Worm (Caenorhabditis elegans): Measurements from ENCODE around the gene R02C2.7.
"Not testable (repeated sequence)": the region's sequence is repeated elsewhere in the genome, so short reads cannot be mapped to it uniquely, and the experiment has no call there.

Gene R02C2.7

DNA sequence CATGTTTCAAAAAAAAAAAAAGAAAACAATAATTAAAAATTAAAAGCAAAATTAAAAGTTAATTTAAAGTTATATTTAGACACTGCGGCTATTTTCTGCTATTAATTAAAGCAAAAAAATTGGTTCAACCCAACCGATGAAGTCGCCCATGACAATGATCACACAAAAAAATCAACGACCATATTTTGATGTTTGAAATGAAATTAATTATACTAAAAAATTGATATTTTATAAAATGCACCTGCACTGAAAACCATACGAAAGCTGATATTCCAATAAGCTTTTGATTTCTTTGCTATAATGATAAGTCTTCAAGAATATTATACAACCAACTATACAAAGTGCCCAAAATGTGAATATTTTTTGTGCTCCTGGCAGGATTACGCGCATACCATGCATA is 22.8 kb downstream of the R02C2.7 start, which contains the start of gene srh-80:
TSS of gene srh-80 (plus strand) at position 301 of the 400 bp plus-strand sequence.
- TF ChIP-seq lin-39 (tag; optimal IDR thresholded peaks at IDR 0.05) (no peak), unc-62 (GFP tag; optimal IDR thresholded peaks at IDR 0.05 in 1 of 2) (peak in 1 of 2 experiments; percentile 9), unc-62 (tag; optimal IDR thresholded peaks at IDR 0.05) (no peak), snpc-4 (tag; optimal IDR thresholded peaks at IDR 0.05) (no peak), lin-13 (GFP tag; optimal IDR thresholded peaks at IDR 0.05) (no peak), ZK337.2 (GFP tag; IDR thresholded peaks at IDR 0.05) (no peak), lin-29 (GFP tag; IDR thresholded peaks at IDR 0.05) (no peak)

DNA sequence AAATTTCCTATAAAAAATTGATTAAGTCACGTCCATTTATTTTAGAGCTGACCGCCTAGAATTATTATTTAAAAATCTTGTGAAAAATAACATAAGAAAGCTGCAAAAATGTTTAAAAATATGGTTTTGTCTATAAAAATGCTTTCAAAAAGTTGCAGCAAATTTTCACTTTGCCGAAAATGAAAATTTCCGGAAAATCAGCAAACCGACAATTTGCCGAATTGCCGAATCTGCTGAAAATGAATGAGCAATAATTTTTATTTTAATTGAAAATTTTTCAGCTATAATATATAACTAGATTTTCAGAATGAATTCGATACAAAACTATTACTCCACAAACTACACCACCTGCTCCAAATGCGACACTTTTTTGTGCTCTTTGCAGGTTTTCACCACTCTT is 25.6 kb downstream of the R02C2.7 start, which contains the start of gene srh-78:
TSS of gene srh-78 (plus strand) at position 301 of the 400 bp plus-strand sequence.
- TF ChIP-seq daf-19 (GFP tag; conservative IDR thresholded peaks at IDR 0.05) (no peak), hlh-30 (tag; optimal IDR thresholded peaks at IDR 0.05; ENCODE audit: insufficient read depth) (no peak), lin-13 (GFP tag; optimal IDR thresholded peaks at IDR 0.05) (no peak), hif-1 (tag; optimal IDR thresholded peaks at IDR 0.05) (no peak), sdz-12 (GFP tag; optimal IDR thresholded peaks at IDR 0.05) (no peak), unc-62 (GFP tag; optimal IDR thresholded peaks at IDR 0.05 in 1 of 2) (no peak), unc-62 (tag; optimal IDR thresholded peaks at IDR 0.05) (no peak), mdt-29 (GFP tag; IDR thresholded peaks at IDR 0.05) (no peak), arid-1 (GFP tag; conservative IDR thresholded peaks at IDR 0.05) (no peak), F49E8.2 (tag; optimal IDR thresholded peaks at IDR 0.05; ENCODE audit: borderline replicate concordance) (no peak), ctbp-1 (GFP tag; IDR thresholded peaks at IDR 0.05) (no peak)

DNA sequence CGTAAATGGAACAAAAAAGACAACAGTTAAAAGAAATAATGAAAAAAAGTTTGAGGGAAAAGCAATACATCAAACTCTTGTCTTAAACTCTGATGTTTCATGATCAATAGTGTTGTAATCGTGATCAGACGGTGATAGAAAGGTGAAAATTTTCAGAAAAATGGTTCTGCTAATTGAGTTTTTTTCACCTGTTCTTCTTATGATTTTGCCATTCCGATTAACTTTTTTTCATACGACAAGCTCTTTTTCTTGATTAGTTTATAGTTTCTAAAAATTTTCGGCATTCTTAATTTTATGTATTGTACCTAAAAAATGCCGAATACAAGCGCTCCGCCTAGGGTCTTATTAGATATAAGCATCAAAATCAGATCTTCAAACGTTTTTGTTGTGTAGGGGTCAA is 26.7 kb downstream of the R02C2.7 start:
- TF ChIP-seq dmd-8 (GFP tag; IDR thresholded peaks at IDR 0.05) (no peak), unc-62 (GFP tag; optimal IDR thresholded peaks at IDR 0.05 in 1 of 2) (no peak), unc-62 (tag; optimal IDR thresholded peaks at IDR 0.05) (no peak), vab-7 (GFP tag; IDR thresholded peaks at IDR 0.05) (no peak), arid-1 (GFP tag; conservative IDR thresholded peaks at IDR 0.05) (no peak), cey-2 (tag; optimal IDR thresholded peaks at IDR 0.05; ENCODE audit: borderline replicate concordance, insufficient read depth) (no peak), duxl-1 (tag; optimal IDR thresholded peaks at IDR 0.05; ENCODE audit: poor library complexity) (no peak), lin-1 (GFP tag; IDR thresholded peaks at IDR 0.05) (no peak), Y75B8A.6 (GFP tag; IDR thresholded peaks at IDR 0.05) (no peak), egl-27 (tag; optimal IDR thresholded peaks at IDR 0.05) (no peak), dpl-1 (GFP tag; optimal IDR thresholded peaks at IDR 0.05) (no peak), ztf-11 (tag; optimal IDR thresholded peaks at IDR 0.05) (no peak), lin-13 (GFP tag; optimal IDR thresholded peaks at IDR 0.05) (no peak)

DNA sequence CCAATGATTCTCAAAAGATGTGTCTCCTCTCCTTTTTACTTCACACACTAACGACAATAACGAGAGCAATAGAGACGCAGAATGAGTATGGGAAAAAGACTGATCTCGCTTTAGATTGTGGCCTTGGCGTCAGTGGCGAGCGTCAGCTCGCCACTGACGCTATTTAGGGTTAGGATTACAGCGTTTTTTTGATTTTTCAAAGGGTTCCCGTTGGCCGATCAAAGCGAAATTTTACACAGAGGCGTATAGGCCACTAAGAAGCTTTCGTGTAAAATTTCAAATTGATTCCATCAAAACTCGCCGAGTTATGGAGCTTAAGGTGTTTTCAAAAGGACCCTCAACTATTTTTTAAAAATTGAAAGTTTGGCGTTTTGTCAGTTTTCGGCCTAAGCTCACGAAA is 29.7 kb downstream of the R02C2.7 start, which contains the start of gene DC2.5:
TSS of gene DC2.5 (minus strand) at position 101 of the 400 bp plus-strand sequence.
- not testable (repeated sequence) for TF ChIP-seq ces-1 (GFP tag; optimal IDR thresholded peaks at IDR 0.05); zfp-2 (tag; optimal IDR thresholded peaks at IDR 0.05); ama-1 (optimal IDR thresholded peaks at IDR 0.05)

DNA sequence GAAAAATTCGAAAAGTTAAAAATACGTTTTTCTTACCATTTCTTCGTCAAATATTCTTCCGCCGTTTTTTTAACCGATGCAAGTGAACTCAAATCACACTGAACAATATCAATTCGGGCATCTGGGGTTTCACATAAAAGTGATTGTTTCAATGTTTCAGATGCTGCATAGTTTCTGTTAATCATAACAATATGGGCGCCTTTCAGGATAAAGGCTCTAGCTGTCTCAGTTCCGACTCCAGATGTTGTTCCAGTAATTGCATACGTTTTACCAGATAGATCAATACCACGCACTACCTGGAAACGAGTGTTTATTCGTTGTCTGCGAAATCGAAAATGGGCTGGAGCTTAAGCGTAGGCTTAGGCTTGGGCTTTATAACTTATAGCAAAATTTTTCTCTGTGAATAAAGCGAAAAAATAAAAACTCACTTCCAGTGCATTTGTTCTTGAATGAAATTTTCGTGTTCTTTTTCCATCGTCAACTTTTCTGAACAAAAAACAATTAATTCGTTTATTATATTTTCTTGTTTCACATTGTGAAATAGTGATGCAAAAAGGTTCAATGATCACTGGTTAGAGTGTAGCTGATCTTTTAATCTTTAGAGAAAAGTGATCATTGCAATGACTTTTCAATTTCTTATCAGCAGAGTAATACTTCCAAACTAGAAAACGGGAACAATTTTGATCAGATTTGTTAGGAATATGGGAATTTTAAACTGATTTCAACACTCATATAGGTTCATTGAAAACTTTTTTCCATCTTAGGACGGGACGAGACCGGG is 30.8 kb downstream of the R02C2.7 start:
- TF ChIP-seq ztf-7 (tag; optimal IDR thresholded peaks at IDR 0.05): peak; percentile 50
- no peak for TF ChIP-seq unc-130 (GFP tag; optimal IDR thresholded peaks at IDR 0.05)
- peak; percentile 60 for TF ChIP-seq mep-1 (tag; optimal IDR thresholded peaks at IDR 0.05)
- TF ChIP-seq lsy-2 (tag; optimal IDR thresholded peaks at IDR 0.05): peak in 1 of 2 experiments; percentile 46
- TF ChIP-seq mxl-3 (GFP tag; optimal IDR thresholded peaks at IDR 0.05): no peak
- TF ChIP-seq daf-16 (GFP tag; optimal IDR thresholded peaks at IDR 0.05): no peak
- peak; percentile 70 for TF ChIP-seq daf-16 (tag; optimal IDR thresholded peaks at IDR 0.05)
- peak in 1 of 2 experiments; percentile 37 for TF ChIP-seq unc-62 (GFP tag; optimal IDR thresholded peaks at IDR 0.05 in 1 of 2)
- TF ChIP-seq unc-62 (tag; optimal IDR thresholded peaks at IDR 0.05): no peak
- peak; percentile 73 for TF ChIP-seq dve-1 (tag; optimal IDR thresholded peaks at IDR 0.05; ENCODE audit: insufficient read depth)
